Fruit fly (Drosophila melanogaster) whole organism, pupa: Measurements from ENCODE around the gene PAN3.

ENCODE experiments used
- CG12605 ChIP-seq: fragments of 200-800 bp; sonication (Bioruptor generic); IDR thresholded peaks from 2 replicates; pipeline ENCODE4 v1.3.6; 2022; ENCODE audit warnings: missing biosample characterization, missing genetic modification characterization
- CG13204 ChIP-seq: fragments of 200-800 bp; sonication (Bioruptor generic); optimal IDR thresholded peaks from 2 replicates; lab custom pipeline; 2018; ENCODE audit warnings: missing biosample characterization, mild to moderate bottlenecking, missing genetic modification characterization, moderate library complexity
- CG14655 ChIP-seq: fragments of 200-800 bp; sonication (Bioruptor generic); optimal IDR thresholded peaks from 3 replicates; lab custom pipeline; 2017; ENCODE audit warnings: mild to moderate bottlenecking, missing biosample characterization, missing genetic modification reagents, missing genetic modification characterization
- CG15710 ChIP-seq: fragments of 200-800 bp; sonication (Bioruptor generic); optimal IDR thresholded peaks from 2 replicates; lab custom pipeline; 2018; ENCODE audit warnings: missing biosample characterization, mild to moderate bottlenecking, missing genetic modification characterization, moderate library complexity
- CG17806 ChIP-seq: fragments of 200-800 bp; sonication (Bioruptor generic); optimal IDR thresholded peaks from 2 replicates; lab custom pipeline; 2018; ENCODE audit warnings: missing biosample characterization, mild to moderate bottlenecking, missing genetic modification characterization, moderate library complexity
- CG34367 ChIP-seq: fragments of 200-800 bp; sonication (Bioruptor generic); optimal IDR thresholded peaks from 2 replicates; lab custom pipeline; 2018; ENCODE audit warnings: missing biosample characterization, mild to moderate bottlenecking, missing genetic modification characterization
- CG9948 ChIP-seq: fragments of 200-800 bp; sonication (Bioruptor generic); optimal IDR thresholded peaks from 2 replicates; lab custom pipeline; 2018; ENCODE audit warnings: missing biosample characterization, mild to moderate bottlenecking, missing genetic modification characterization, moderate library complexity
- Pif1B ChIP-seq: fragments of 200-800 bp; sonication (Bioruptor generic); optimal IDR thresholded peaks from 3 replicates; lab custom pipeline; 2016; ENCODE audit warnings: missing biosample characterization, missing genetic modification characterization
- Snoo ChIP-seq: fragments of 200-800 bp; sonication (Bioruptor generic); optimal IDR thresholded peaks from 3 replicates; lab custom pipeline; 2017; ENCODE audit warnings: missing biosample characterization, mild to moderate bottlenecking, missing genetic modification characterization, inconsistent platforms
- gl ChIP-seq: fragments of 200-800 bp; sonication (Bioruptor generic); optimal IDR thresholded peaks from 2 replicates; lab custom pipeline; 2018; ENCODE audit warnings: missing biosample characterization, mild to moderate bottlenecking, missing genetic modification characterization
- rn ChIP-seq: fragments of 200-800 bp; sonication (Bioruptor generic); IDR thresholded peaks from 2 replicates; pipeline ENCODE4 v1.3.6; 2022; ENCODE audit warnings: missing biosample characterization, missing genetic modification characterization

dm6 chr3L:3077568-3078107, 6.7 kb downstream of the PAN3 start:
- TF ChIP-seq gl: peak; percentile 50
- peak; percentile 42 for TF ChIP-seq Pif1B (GFP tag; lab: Kevin White, UChicago)
- peak; percentile 27 for TF ChIP-seq Snoo (tag; lab: Kevin White, UChicago)
- peak; percentile 65 for TF ChIP-seq CG15710 (tag; lab: Kevin White, UChicago)
- TF ChIP-seq rn (GFP tag; lab: Robert Waterston, UW): peak; percentile 6; the same call in 1 of the 2 replicates
- peak; percentile 9 for TF ChIP-seq CG9948 (tag; lab: Kevin White, UChicago)
- peak; percentile 65 for TF ChIP-seq CG34367 (tag; lab: Kevin White, UChicago)
- TF ChIP-seq CG14655: peak; percentile 27
- TF ChIP-seq CG13204 (GFP tag; lab: Kevin White, UChicago): peak; percentile 91
- TF ChIP-seq CG17806 (tag; lab: Kevin White, UChicago): peak; percentile 23
- peak; percentile 92 for TF ChIP-seq CG12605
